Worm (Caenorhabditis elegans): ENCODE results near the gene dpl-1.

The dpl-1 gene

ce11 chrII:9173471-9173870 lies 3.8 kb downstream of the dpl-1 start:
- TF ChIP-seq ahr-1 (tag; optimal IDR thresholded peaks at IDR 0.05) (no peak), ceh-22 (tag; optimal IDR thresholded peaks at IDR 0.05) (no peak), pha-2 (tag; optimal IDR thresholded peaks at IDR 0.05) (no peak)

- no peak for TF ChIP-seq lin-11 (tag; optimal IDR thresholded peaks at IDR 0.05)
These were observed 6.8 kb downstream of the dpl-1 start for ce11 chrII:9176523-9176922.

- peak; percentile 38 for TF ChIP-seq unc-42 (tag; optimal IDR thresholded peaks at IDR 0.05)
- TF ChIP-seq pag-3 (tag; optimal IDR thresholded peaks at IDR 0.05; ENCODE audit: borderline replicate concordance) = no peak
These were observed 7.4 kb downstream of the dpl-1 start, which contains the start of the genes sec-5 and pir-1 for ce11 chrII:9177080-9177479. Gene sec-5 (minus strand): TSS chrII:9177152. Gene pir-1 (plus strand): TSS chrII:9177300.

ce11 chrII:9178811-9179210 lies 9.1 kb downstream of the dpl-1 start:
- no peak for TF ChIP-seq ceh-14 (tag; optimal IDR thresholded peaks at IDR 0.05)
- no peak for TF ChIP-seq sox-4 (tag; optimal IDR thresholded peaks at IDR 0.05)
- no peak for TF ChIP-seq dmd-4 (tag; optimal IDR thresholded peaks at IDR 0.05; ENCODE audit: borderline replicate concordance)
- no peak for TF ChIP-seq ztf-16 (tag; optimal IDR thresholded peaks at IDR 0.05)
- no peak for TF ChIP-seq ceh-6 (GFP tag; optimal IDR thresholded peaks at IDR 0.05)
- no peak for TF ChIP-seq eyg-1 (tag; optimal IDR thresholded peaks at IDR 0.05)
- no peak for TF ChIP-seq zip-5 (tag; optimal IDR thresholded peaks at IDR 0.05)
- no peak for TF ChIP-seq nhr-232 (tag; optimal IDR thresholded peaks at IDR 0.05)
- TF ChIP-seq hlh-30 (tag; optimal IDR thresholded peaks at IDR 0.05; ENCODE audit: insufficient read depth) = no peak
- no peak for TF ChIP-seq pros-1 (tag; optimal IDR thresholded peaks at IDR 0.05)
- TF ChIP-seq ceh-45 (GFP tag; IDR thresholded peaks at IDR 0.05) = no peak

ce11 chrII:9181155-9181554 lies 11.4 kb downstream of the dpl-1 start:
- TF ChIP-seq unc-86 (tag; optimal IDR thresholded peaks at IDR 0.05) (no peak), pros-1 (tag; optimal IDR thresholded peaks at IDR 0.05) (no peak), sox-2 (GFP tag; IDR thresholded peaks at IDR 0.05) (no peak), pax-1 (tag; optimal IDR thresholded peaks at IDR 0.05) (no peak), elt-2 (tag; optimal IDR thresholded peaks at IDR 0.05) (peak; percentile 62), syd-9 (tag; optimal IDR thresholded peaks at IDR 0.05) (no peak), ceh-6 (GFP tag; optimal IDR thresholded peaks at IDR 0.05) (no peak)

ce11 chrII:9185915-9186314 lies 16.2 kb downstream of the dpl-1 start:
- TF ChIP-seq madf-2 (tag; optimal IDR thresholded peaks at IDR 0.05) (no peak), lim-6 (tag; optimal IDR thresholded peaks at IDR 0.05) (no peak), K02D7.2 (tag; optimal IDR thresholded peaks at IDR 0.05) (no peak), pha-4 (tag; optimal IDR thresholded peaks at IDR 0.05) (no peak), ztf-16 (tag; optimal IDR thresholded peaks at IDR 0.05) (no peak), hlh-15 (tag; optimal IDR thresholded peaks at IDR 0.05) (no peak), fax-1 (tag; optimal IDR thresholded peaks at IDR 0.05) (no peak), ceh-14 (tag; optimal IDR thresholded peaks at IDR 0.05) (no peak), ceh-48 (tag; optimal IDR thresholded peaks at IDR 0.05) (no peak), syd-9 (tag; optimal IDR thresholded peaks at IDR 0.05) (no peak), hlh-6 (tag; optimal IDR thresholded peaks at IDR 0.05) (no peak)

ce11 chrII:9188380-9188779 lies 18.7 kb downstream of the dpl-1 start, which contains the start of gene sym-2:
Gene sym-2 (minus strand): TSS chrII:9188480.
- TF ChIP-seq fkh-10 (GFP tag; optimal IDR thresholded peaks at IDR 0.05) (no peak), pax-1 (tag; optimal IDR thresholded peaks at IDR 0.05) (no peak), C08G9.2 (tag; optimal IDR thresholded peaks at IDR 0.05) (no peak), tbx-7 (tag; optimal IDR thresholded peaks at IDR 0.05) (no peak), ztf-16 (tag; optimal IDR thresholded peaks at IDR 0.05) (no peak), sox-2 (GFP tag; IDR thresholded peaks at IDR 0.05) (no peak), ref-2 (tag; optimal IDR thresholded peaks at IDR 0.05) (no peak), ceh-30 (tag; optimal IDR thresholded peaks at IDR 0.05) (no peak), zip-5 (tag; optimal IDR thresholded peaks at IDR 0.05) (no peak), K09A11.1 (tag; optimal IDR thresholded peaks at IDR 0.05; ENCODE audit: insufficient read depth) (no peak), gmeb-2 (tag; optimal IDR thresholded peaks at IDR 0.05) (no peak), pat-9 (tag; optimal IDR thresholded peaks at IDR 0.05) (no peak), lin-11 (tag; optimal IDR thresholded peaks at IDR 0.05) (no peak)

All from whole organism, late embryonic.